Worm (Caenorhabditis elegans) whole organism, early embryonic: ENCODE measurements around the gene T04F3.1.

ENCODE experiments used
- F13C5.2 ChIP-seq: sonication (generic microtip); optimal IDR thresholded peaks from 2 replicates; lab custom pipeline; 2017; ENCODE audit warnings: mild to moderate bottlenecking, missing genetic modification characterization, inconsistent platforms, missing compliant biosample characterization
- aly-1 ChIP-seq: sonication (generic microtip); optimal IDR thresholded peaks from 2 replicates; lab custom pipeline; 2016; ENCODE audit warnings: missing genetic modification characterization, missing compliant biosample characterization
- ama-1 ChIP-seq: fragments of 150-350 bp; optimal IDR thresholded peaks from 2 replicates; lab custom pipeline; 2014
- ceh-13 ChIP-seq: fragments of 200-800 bp; sonication (Bioruptor generic); optimal IDR thresholded peaks from 2 replicates; lab custom pipeline; 2018; ENCODE audit warnings: mild to moderate bottlenecking, missing genetic modification characterization, missing compliant biosample characterization
- ceh-36 ChIP-seq: sonication (generic microtip); optimal IDR thresholded peaks from 2 replicates; lab custom pipeline; 2016; ENCODE audit warnings: missing genetic modification characterization, inconsistent platforms, missing compliant biosample characterization
- ets-7 ChIP-seq: sonication (generic microtip); optimal IDR thresholded peaks from 2 replicates; lab custom pipeline; 2016; ENCODE audit warnings: missing genotype, missing genetic modification characterization, missing compliant biosample characterization
- flt-1 ChIP-seq: fragments of 200-800 bp; sonication (Bioruptor generic); IDR thresholded peaks from 2 replicates; pipeline ENCODE4 v1.3.6; 2022; ENCODE audit warnings: missing genetic modification characterization, missing compliant biosample characterization
- hnd-1 ChIP-seq: sonication (generic microtip); optimal IDR thresholded peaks from 2 replicates; lab custom pipeline; 2016; ENCODE audit warnings: missing genetic modification characterization, missing compliant biosample characterization
- pes-1 ChIP-seq: fragments of 200-800 bp; sonication (Bioruptor generic); IDR thresholded peaks from 2 replicates; pipeline ENCODE4 v1.3.6; 2022; ENCODE audit warnings: missing genetic modification reagents, missing genetic modification characterization, missing compliant biosample characterization
- scrt-1 ChIP-seq: fragments of 200-800 bp; sonication (Bioruptor generic); IDR thresholded peaks from 2 replicates; pipeline ENCODE4 v1.3.6; 2022; ENCODE audit warnings: missing genetic modification characterization, missing compliant biosample characterization
- sea-1 ChIP-seq: fragments of 200-800 bp; sonication (Bioruptor generic); conservative IDR thresholded peaks from 2 replicates; pipeline ENCODE4 v1.3.6; 2022; ENCODE audit warnings: missing genetic modification characterization, missing compliant biosample characterization
- tbx-11 ChIP-seq: fragments of 200-800 bp; sonication (Bioruptor generic); IDR thresholded peaks from 2 replicates; pipeline ENCODE4 v1.3.6; 2022; ENCODE audit warnings: missing genetic modification characterization, missing compliant biosample characterization
- tbx-37 ChIP-seq: fragments of 200-800 bp; sonication (Bioruptor generic); conservative IDR thresholded peaks from 2 replicates; pipeline ENCODE4 v1.3.6; 2022; ENCODE audit warnings: missing genetic modification reagents, missing genetic modification characterization, missing compliant biosample characterization

DNA sequence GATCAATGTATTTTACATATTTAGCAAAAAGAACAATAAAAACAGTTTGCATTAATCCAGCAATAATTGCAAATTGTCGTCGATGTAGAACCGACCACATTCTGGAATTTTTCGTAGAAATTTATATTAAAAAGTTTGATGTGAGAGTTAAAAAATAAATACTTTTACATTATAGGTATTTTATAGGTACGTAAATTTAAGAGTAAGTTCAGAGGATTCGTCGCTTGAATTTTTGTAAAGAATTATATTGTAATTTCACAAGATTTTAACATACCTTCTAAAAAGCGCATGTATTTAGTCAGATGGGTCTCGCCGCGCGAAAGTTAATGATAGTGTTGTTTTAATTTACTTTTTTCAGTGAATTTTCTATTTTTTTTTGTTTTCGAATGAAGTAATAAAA is 9.8 kb upstream of the T04F3.1 start, which contains the start of gene rhr-2:
- TF ChIP-seq ama-1 (lab: Kevin White, UChicago): no peak
- TF ChIP-seq hnd-1 (tag; lab: Kevin White, UChicago): no peak
- no peak for TF ChIP-seq tbx-11 (GFP tag; lab: Robert Waterston, UW)
- no peak for TF ChIP-seq flt-1 (GFP tag; lab: Robert Waterston, UW)
- TF ChIP-seq pes-1 (GFP tag; lab: Robert Waterston, UW): no peak
- TF ChIP-seq aly-1 (tag; lab: Kevin White, UChicago): no peak
- TF ChIP-seq ets-7 (tag; lab: Kevin White, UChicago): no peak
- no peak for TF ChIP-seq F13C5.2 (tag; lab: Kevin White, UChicago)
- TF ChIP-seq tbx-37 (GFP tag; lab: Robert Waterston, UW): no peak
- no peak for TF ChIP-seq scrt-1 (GFP tag; lab: Robert Waterston, UW)
- no peak for TF ChIP-seq ceh-13 (GFP tag; lab: Kevin White, UChicago)
- TF ChIP-seq sea-1 (GFP tag; lab: Robert Waterston, UW): no peak
- no peak for TF ChIP-seq ceh-36
